Fruit fly (Drosophila melanogaster) Kc167 (cell line): ENCODE results near the gene abd-A.

Source experiments
- Myc ChIP-seq: fragments of >200 bp; optimal IDR thresholded peaks from 2 replicates; lab custom pipeline; 2017; ENCODE audit warnings: missing external identifiers
- Sin3A ChIP-seq: fragments of >200 bp; optimal IDR thresholded peaks from 2 replicates; lab custom pipeline; 2018; ENCODE audit warnings: missing external identifiers
- h ChIP-seq: fragments of >200 bp; optimal IDR thresholded peaks from 3 replicates; lab custom pipeline; 2018; ENCODE audit warnings: missing external identifiers
- insv ChIP-seq: fragments of >200 bp; optimal IDR thresholded peaks from 3 replicates; lab custom pipeline; 2018; ENCODE audit warnings: missing external identifiers
- psq ChIP-seq: fragments of >200 bp; optimal IDR thresholded peaks from 2 replicates; lab custom pipeline; 2017; ENCODE audit warnings: missing external identifiers
- ttk ChIP-seq: sonication (Bioruptor generic); optimal IDR thresholded peaks from 2 replicates; lab custom pipeline; 2017; ENCODE audit warnings: missing external identifiers

dm6 chr3R:16763435-16763834 is 66.4 kb downstream of the abd-A start:
- TF ChIP-seq insv = no peak
- TF ChIP-seq Myc (lab: Kevin White, UChicago) = no peak
- TF ChIP-seq h (lab: Kevin White, UChicago) = no peak
- TF ChIP-seq psq = no peak
- TF ChIP-seq ttk (lab: Kevin White, UChicago) = no peak
- TF ChIP-seq Sin3A (lab: Kevin White, UChicago) = no peak
